Worm (Caenorhabditis elegans) whole organism, late embryonic: ENCODE measurements around the gene F59F3.6.

ENCODE experiments used
- C08G9.2 ChIP-seq: sonication (generic microtip); optimal IDR thresholded peaks from 2 replicates; lab custom pipeline; 2016; ENCODE audit warnings: mild to moderate bottlenecking, missing genetic modification characterization, moderate library complexity, missing compliant biosample characterization
- C38D4.7 ChIP-seq: fragments of 200-800 bp; sonication (Bioruptor generic); optimal IDR thresholded peaks from 2 replicates; lab custom pipeline; 2018; ENCODE audit warnings: mild to moderate bottlenecking, missing genetic modification characterization, moderate library complexity, missing compliant biosample characterization
- F13H6.1 ChIP-seq: sonication (generic microtip); optimal IDR thresholded peaks from 2 replicates; lab custom pipeline; 2016; ENCODE audit warnings: missing genetic modification characterization, missing compliant biosample characterization
- K02D7.2 ChIP-seq: sonication (generic microtip); optimal IDR thresholded peaks from 2 replicates; lab custom pipeline; 2017; ENCODE audit warnings: mild to moderate bottlenecking, missing genetic modification characterization, missing compliant biosample characterization
- T23F11.4 ChIP-seq: fragments of 200-800 bp; sonication (Bioruptor generic); optimal IDR thresholded peaks from 2 replicates; lab custom pipeline; 2018; ENCODE audit warnings: mild to moderate bottlenecking, missing genetic modification characterization, missing compliant biosample characterization
- Y22D7AL.16 ChIP-seq: sonication (generic microtip); optimal IDR thresholded peaks from 2 replicates; lab custom pipeline; 2016; ENCODE audit warnings: missing genetic modification characterization, missing compliant biosample characterization
- ahr-1 ChIP-seq: sonication (generic microtip); optimal IDR thresholded peaks from 2 replicates; lab custom pipeline; 2016; ENCODE audit warnings: missing genetic modification characterization, missing compliant biosample characterization
- ama-1 ChIP-seq: fragments of 150-350 bp; optimal IDR thresholded peaks from 2 replicates; lab custom pipeline; 2014
- ceh-14 ChIP-seq: sonication (generic microtip); optimal IDR thresholded peaks from 2 replicates; lab custom pipeline; 2016; ENCODE audit warnings: missing genotype, missing genetic modification characterization, missing compliant biosample characterization
- ceh-18 ChIP-seq: sonication (generic microtip); optimal IDR thresholded peaks from 2 replicates; lab custom pipeline; 2016; ENCODE audit warnings: missing genetic modification characterization, missing compliant biosample characterization
- ceh-19 ChIP-seq: fragments of 200-800 bp; sonication (Bioruptor generic); optimal IDR thresholded peaks from 2 replicates; lab custom pipeline; 2018; ENCODE audit warnings: mild to moderate bottlenecking, missing genetic modification characterization, missing compliant biosample characterization
- ceh-2 ChIP-seq: sonication (generic microtip); optimal IDR thresholded peaks from 2 replicates; lab custom pipeline; 2016; ENCODE audit warnings: missing genotype, missing genetic modification characterization, missing compliant biosample characterization
- ceh-22 ChIP-seq: sonication (generic microtip); optimal IDR thresholded peaks from 2 replicates; lab custom pipeline; 2017; ENCODE audit warnings: missing biosample characterization, missing genetic modification characterization
- ceh-30 ChIP-seq: fragments of 150-350 bp; optimal IDR thresholded peaks from 2 replicates; lab custom pipeline; 2014; ENCODE audit warnings: missing biosample characterization, missing genetic modification characterization
- ceh-31 ChIP-seq: sonication (generic microtip); optimal IDR thresholded peaks from 2 replicates; lab custom pipeline; 2016; ENCODE audit warnings: missing genetic modification characterization, missing compliant biosample characterization
- ceh-34 ChIP-seq: sonication (generic microtip); optimal IDR thresholded peaks from 2 replicates; lab custom pipeline; 2016; ENCODE audit warnings: mild to moderate bottlenecking, missing genetic modification characterization, missing compliant biosample characterization
- ceh-6 ChIP-seq: fragments of 200-800 bp; sonication (Bioruptor generic); optimal IDR thresholded peaks from 2 replicates; lab custom pipeline; 2018; ENCODE audit warnings: mild to moderate bottlenecking, missing genetic modification characterization, missing compliant biosample characterization
- ceh-9 ChIP-seq: sonication (generic microtip); optimal IDR thresholded peaks from 2 replicates; lab custom pipeline; 2016; ENCODE audit warnings: mild to moderate bottlenecking, missing genetic modification characterization, inconsistent platforms, missing compliant biosample characterization
- che-1 ChIP-seq: sonication (generic microtip); optimal IDR thresholded peaks from 2 replicates; lab custom pipeline; 2016; ENCODE audit warnings: mild to moderate bottlenecking, missing genetic modification characterization, missing compliant biosample characterization
- dmd-4 ChIP-seq: sonication (generic microtip); optimal IDR thresholded peaks from 2 replicates; lab custom pipeline; 2016; ENCODE audit warnings: borderline replicate concordance, missing genetic modification characterization, missing compliant biosample characterization
- dve-1 ChIP-seq: sonication (generic microtip); optimal IDR thresholded peaks from 2 replicates; lab custom pipeline; 2017; ENCODE audit warnings: antibody characterized with exemption, mild to moderate bottlenecking, missing genetic modification characterization, missing compliant biosample characterization
- elt-2 ChIP-seq: sonication (generic microtip); optimal IDR thresholded peaks from 2 replicates; lab custom pipeline; 2016; ENCODE audit warnings: missing genetic modification reagents, missing genetic modification characterization, missing compliant biosample characterization
- elt-4 ChIP-seq: sonication (generic microtip); optimal IDR thresholded peaks from 2 replicates; lab custom pipeline; 2016; ENCODE audit warnings: missing genetic modification characterization, missing compliant biosample characterization
- ets-4 ChIP-seq: sonication (generic microtip); optimal IDR thresholded peaks from 2 replicates; lab custom pipeline; 2016; ENCODE audit warnings: missing genetic modification characterization, missing compliant biosample characterization
- eyg-1 ChIP-seq: sonication (generic microtip); optimal IDR thresholded peaks from 2 replicates; lab custom pipeline; 2016; ENCODE audit warnings: missing genotype, missing genetic modification characterization, missing compliant biosample characterization
- fax-1 ChIP-seq: sonication (generic microtip); optimal IDR thresholded peaks from 2 replicates; lab custom pipeline; 2016; ENCODE audit warnings: missing genotype, missing genetic modification characterization, missing compliant biosample characterization
- fkh-10 ChIP-seq: fragments of 150-350 bp; optimal IDR thresholded peaks from 2 replicates; lab custom pipeline; 2014; ENCODE audit warnings: missing biosample characterization, missing genetic modification reagents, missing genetic modification characterization
- fkh-6 ChIP-seq: sonication (generic microtip); optimal IDR thresholded peaks from 2 replicates; lab custom pipeline; 2016; ENCODE audit warnings: missing genetic modification characterization, missing compliant biosample characterization
- gmeb-2 ChIP-seq: sonication (generic microtip); optimal IDR thresholded peaks from 2 replicates; lab custom pipeline; 2016; ENCODE audit warnings: missing genetic modification characterization, inconsistent platforms, missing compliant biosample characterization
- hlh-13 ChIP-seq: fragments of 200-800 bp; sonication (Bioruptor generic); optimal IDR thresholded peaks from 2 replicates; lab custom pipeline; 2018; ENCODE audit warnings: mild to moderate bottlenecking, missing genetic modification characterization, missing compliant biosample characterization
- hlh-15 ChIP-seq: sonication (generic microtip); optimal IDR thresholded peaks from 2 replicates; lab custom pipeline; 2016; ENCODE audit warnings: missing genetic modification characterization, missing compliant biosample characterization
- hlh-8 ChIP-seq: sonication (generic microtip); optimal IDR thresholded peaks from 2 replicates; lab custom pipeline; 2016; ENCODE audit warnings: missing genotype, missing genetic modification characterization, missing compliant biosample characterization
- lim-6 ChIP-seq: sonication (generic microtip); optimal IDR thresholded peaks from 2 replicates; lab custom pipeline; 2016; ENCODE audit warnings: missing genetic modification characterization, missing compliant biosample characterization
- lin-11 ChIP-seq: fragments of 200-800 bp; sonication (Bioruptor generic); optimal IDR thresholded peaks from 2 replicates; lab custom pipeline; 2018; ENCODE audit warnings: mild to moderate bottlenecking, missing genetic modification characterization, missing compliant biosample characterization
- madf-2 ChIP-seq: sonication (generic microtip); optimal IDR thresholded peaks from 2 replicates; lab custom pipeline; 2017; ENCODE audit warnings: missing genetic modification characterization, missing compliant biosample characterization
- mec-3 ChIP-seq: sonication (generic microtip); optimal IDR thresholded peaks from 2 replicates; lab custom pipeline; 2016; ENCODE audit warnings: borderline replicate concordance, missing genetic modification characterization, missing compliant biosample characterization
- nfya-1 ChIP-seq: sonication (generic microtip); optimal IDR thresholded peaks from 2 replicates; lab custom pipeline; 2017; ENCODE audit warnings: missing genetic modification characterization, mild to moderate bottlenecking, missing compliant biosample characterization, antibody characterized with exemption, moderate library complexity
- odd-2 ChIP-seq: sonication (generic microtip); optimal IDR thresholded peaks from 2 replicates; lab custom pipeline; 2017; ENCODE audit warnings: antibody characterized with exemption, mild to moderate bottlenecking, missing genetic modification characterization, missing compliant biosample characterization
- pag-3 ChIP-seq: sonication (generic microtip); optimal IDR thresholded peaks from 2 replicates; lab custom pipeline; 2016; ENCODE audit warnings: missing compliant biosample characterization, missing genetic modification characterization, borderline replicate concordance
- pat-9 ChIP-seq: fragments of 200-800 bp; sonication (Bioruptor generic); optimal IDR thresholded peaks from 2 replicates; lab custom pipeline; 2018; ENCODE audit warnings: mild to moderate bottlenecking, missing genetic modification characterization, moderate library complexity, missing compliant biosample characterization
- pax-1 ChIP-seq: fragments of 150-350 bp; optimal IDR thresholded peaks from 2 replicates; lab custom pipeline; 2014; ENCODE audit warnings: missing biosample characterization, missing genetic modification characterization
- pha-2 ChIP-seq: sonication (generic microtip); optimal IDR thresholded peaks from 2 replicates; lab custom pipeline; 2017; ENCODE audit warnings: mild to moderate bottlenecking, missing genetic modification characterization, missing compliant biosample characterization
- pha-4 ChIP-seq: fragments of 150-350 bp; optimal IDR thresholded peaks from 2 replicates; lab custom pipeline; 2018; ENCODE audit warnings: missing biosample characterization, missing genetic modification reagents, missing genetic modification characterization
- pqm-1 ChIP-seq: sonication (generic microtip); optimal IDR thresholded peaks from 2 replicates; lab custom pipeline; 2016; ENCODE audit warnings: missing genetic modification characterization, missing compliant biosample characterization
- ref-2 ChIP-seq: sonication (generic microtip); optimal IDR thresholded peaks from 2 replicates; lab custom pipeline; 2016; ENCODE audit warnings: missing genetic modification characterization, missing compliant biosample characterization
- sox-2 ChIP-seq: fragments of 200-800 bp; sonication (Bioruptor generic); IDR thresholded peaks from 2 replicates; pipeline ENCODE4 v1.3.6; 2022; ENCODE audit warnings: missing genetic modification reagents, missing genetic modification characterization, missing compliant biosample characterization
- sox-4 ChIP-seq: sonication (generic microtip); optimal IDR thresholded peaks from 2 replicates; lab custom pipeline; 2017; ENCODE audit warnings: mild to moderate bottlenecking, missing genetic modification characterization, inconsistent platforms, missing compliant biosample characterization
- syd-9 ChIP-seq: sonication (generic microtip); optimal IDR thresholded peaks from 2 replicates; lab custom pipeline; 2016; ENCODE audit warnings: mild to moderate bottlenecking, missing genetic modification characterization, moderate library complexity, missing compliant biosample characterization
- tbx-2 ChIP-seq: sonication (generic microtip); optimal IDR thresholded peaks from 2 replicates; lab custom pipeline; 2016; ENCODE audit warnings: missing genetic modification characterization, missing compliant biosample characterization
- tbx-7 ChIP-seq: sonication (generic microtip); optimal IDR thresholded peaks from 2 replicates; lab custom pipeline; 2016; ENCODE audit warnings: missing genotype, missing genetic modification characterization, missing compliant biosample characterization
- ttx-3 ChIP-seq: sonication (generic microtip); optimal IDR thresholded peaks from 2 replicates; lab custom pipeline; 2016; ENCODE audit warnings: missing genetic modification reagents, missing genetic modification characterization, missing compliant biosample characterization
- unc-42 ChIP-seq: sonication (generic microtip); optimal IDR thresholded peaks from 2 replicates; lab custom pipeline; 2016; ENCODE audit warnings: missing genotype, missing genetic modification characterization, missing compliant biosample characterization
- zip-5 ChIP-seq: sonication (generic microtip); optimal IDR thresholded peaks from 2 replicates; lab custom pipeline; 2016; ENCODE audit warnings: missing genetic modification characterization, missing compliant biosample characterization

Gene F59F3.6

DNA sequence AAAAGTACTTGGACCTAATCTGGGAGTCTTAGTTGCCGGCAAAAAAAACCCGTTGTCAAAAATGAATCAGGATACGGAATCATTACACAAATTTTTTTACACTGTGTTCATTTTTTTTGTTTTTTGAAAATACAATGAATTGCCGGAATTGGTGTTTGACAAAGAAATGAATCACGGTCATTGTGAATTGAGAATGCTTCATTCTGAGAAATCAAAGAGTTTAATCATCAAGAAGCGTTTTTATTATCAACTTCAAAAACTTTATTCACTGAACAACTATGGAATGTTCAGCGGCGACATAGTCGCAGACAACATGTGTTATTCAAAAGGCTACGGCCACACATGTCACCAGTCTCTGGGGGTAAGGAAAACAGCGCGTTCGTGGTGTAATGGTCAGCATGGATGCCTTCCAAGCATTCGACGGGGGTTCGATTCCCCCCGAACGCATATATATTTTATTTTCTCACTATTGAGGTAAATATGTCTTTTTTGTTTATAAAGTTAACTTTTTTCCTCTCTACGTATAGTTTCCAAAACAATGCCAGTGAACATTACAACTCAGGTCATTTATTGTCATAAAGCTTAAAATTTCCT is 35.5 kb downstream of the F59F3.6 start, which contains the start of gene nas-10:
TSS of gene nas-10 (minus strand) at position 51 of the 594 bp plus-strand sequence.
- TF ChIP-seq che-1 (tag; lab: Kevin White, UChicago), result peak; percentile 84
- TF ChIP-seq madf-2, result peak; percentile 77
- TF ChIP-seq pha-2 (tag; lab: Kevin White, UChicago), result peak; percentile 57
- no peak for TF ChIP-seq ceh-22
- TF ChIP-seq ceh-18, result peak; percentile 47
- peak; percentile 58 for TF ChIP-seq ref-2
- peak; percentile 83 for TF ChIP-seq gmeb-2 (tag; lab: Kevin White, UChicago)
- TF ChIP-seq ceh-2, result peak; percentile 75
- TF ChIP-seq Y22D7AL.16 (tag; lab: Kevin White, UChicago), result peak; percentile 72
- peak; percentile 82 for TF ChIP-seq syd-9 (tag; lab: Kevin White, UChicago)
- TF ChIP-seq pha-4 (tag; lab: Kevin White, UChicago), result no peak
- peak; percentile 64 for TF ChIP-seq hlh-13
- TF ChIP-seq ceh-34 (tag; lab: Kevin White, UChicago), result peak; percentile 82
- peak; percentile 40 for TF ChIP-seq dve-1 (tag; lab: Kevin White, UChicago)
- no peak for TF ChIP-seq ceh-30 (tag; lab: Kevin White, UChicago)
- TF ChIP-seq ceh-14 (tag; lab: Kevin White, UChicago), result peak; percentile 60
- TF ChIP-seq eyg-1, result peak; percentile 73
- peak; percentile 75 for TF ChIP-seq ceh-9 (tag; lab: Kevin White, UChicago)
- peak; percentile 67 for TF ChIP-seq T23F11.4 (GFP tag; lab: Kevin White, UChicago)
- TF ChIP-seq ceh-31 (tag; lab: Kevin White, UChicago), result peak; percentile 31
- TF ChIP-seq dmd-4 (tag; lab: Kevin White, UChicago), result peak; percentile 60
- TF ChIP-seq K02D7.2 (tag; lab: Kevin White, UChicago), result peak; percentile 81
- peak; percentile 49 for TF ChIP-seq pqm-1
- TF ChIP-seq zip-5 (tag; lab: Kevin White, UChicago), result peak; percentile 58
- TF ChIP-seq sox-2 (GFP tag; lab: Robert Waterston, UW), result peak; percentile 51
- peak; percentile 56 for TF ChIP-seq nfya-1
- peak; percentile 80 for TF ChIP-seq ceh-6 (GFP tag; lab: Kevin White, UChicago)
- peak; percentile 58 for TF ChIP-seq hlh-15 (tag; lab: Kevin White, UChicago)
- TF ChIP-seq pag-3 (tag; lab: Kevin White, UChicago), result peak; percentile 14
- no peak for TF ChIP-seq pax-1 (tag; lab: Kevin White, UChicago)
- TF ChIP-seq fax-1 (tag; lab: Kevin White, UChicago), result peak; percentile 77
- peak; percentile 34 for TF ChIP-seq ets-4 (tag; lab: Kevin White, UChicago)
- TF ChIP-seq fkh-10, result no peak
- no peak for TF ChIP-seq elt-4
- peak; percentile 57 for TF ChIP-seq C08G9.2 (tag; lab: Kevin White, UChicago)
- TF ChIP-seq ahr-1, result peak; percentile 39
- TF ChIP-seq tbx-7, result peak; percentile 21
- TF ChIP-seq tbx-2, result peak; percentile 80
- peak; percentile 38 for TF ChIP-seq odd-2 (tag; lab: Kevin White, UChicago)
- TF ChIP-seq lim-6 (tag; lab: Kevin White, UChicago), result peak; percentile 46
- TF ChIP-seq fkh-6 (tag; lab: Kevin White, UChicago), result peak; percentile 81
- peak; percentile 83 for TF ChIP-seq sox-4
- peak; percentile 73 for TF ChIP-seq C38D4.7 (GFP tag; lab: Kevin White, UChicago)
- peak; percentile 37 for TF ChIP-seq unc-42 (tag; lab: Kevin White, UChicago)
- peak; percentile 83 for TF ChIP-seq ceh-19 (GFP tag; lab: Kevin White, UChicago)
- TF ChIP-seq elt-2 (tag; lab: Kevin White, UChicago), result peak; percentile 84
- peak; percentile 86 for TF ChIP-seq pat-9 (tag; lab: Kevin White, UChicago)
- TF ChIP-seq ttx-3 (tag; lab: Kevin White, UChicago), result peak; percentile 88
- peak; percentile 82 for TF ChIP-seq hlh-8
- TF ChIP-seq lin-11 (tag; lab: Kevin White, UChicago), result peak; percentile 73
- TF ChIP-seq ama-1 (lab: Kevin White, UChicago), result no peak
- peak; percentile 55 for TF ChIP-seq F13H6.1 (tag; lab: Kevin White, UChicago)
- no peak for TF ChIP-seq mec-3
